Fruit fly (Drosophila melanogaster) whole organism, prepupa: ENCODE results near the gene CG31106.

Experiments
- CG10669 ChIP-seq: fragments of 200-800 bp; sonication (Bioruptor generic); optimal IDR thresholded peaks from 3 replicates; lab custom pipeline; 2018; ENCODE audit warnings: missing biosample characterization, mild to moderate bottlenecking, missing genetic modification characterization, moderate library complexity
- CG11294 ChIP-seq: fragments of 200-800 bp; sonication (Bioruptor generic); IDR thresholded peaks from 2 replicates; pipeline ENCODE4 v1.3.6; 2022; ENCODE audit warnings: missing biosample characterization, missing genetic modification characterization
- CG11762 ChIP-seq: fragments of 200-800 bp; sonication (Bioruptor generic); optimal IDR thresholded peaks from 3 replicates; lab custom pipeline; 2016; ENCODE audit warnings: missing biosample characterization, missing genetic modification characterization; ENCODE audit not compliant: insufficient read depth
- CG11902 ChIP-seq: fragments of 200-800 bp; sonication (Bioruptor generic); optimal IDR thresholded peaks from 3 replicates; lab custom pipeline; 2016; ENCODE audit warnings: missing biosample characterization, missing genetic modification characterization
- CG1621 ChIP-seq: fragments of 200-800 bp; sonication (Bioruptor generic); optimal IDR thresholded peaks from 3 replicates; lab custom pipeline; 2018; ENCODE audit warnings: missing biosample characterization, mild to moderate bottlenecking, missing genetic modification characterization
- CG32006 ChIP-seq: fragments of 200-800 bp; sonication (Bioruptor generic); optimal IDR thresholded peaks from 3 replicates; lab custom pipeline; 2017; ENCODE audit warnings: missing biosample characterization, mild to moderate bottlenecking, missing genetic modification characterization
- CG6163 ChIP-seq: fragments of 200-800 bp; sonication (Bioruptor generic); IDR thresholded peaks from 3 replicates; pipeline ENCODE4 v1.3.6; 2022; ENCODE audit warnings: missing biosample characterization, missing genetic modification characterization
- CG6276 ChIP-seq: fragments of 200-800 bp; sonication (Bioruptor generic); optimal IDR thresholded peaks from 2 replicates; lab custom pipeline; 2017; ENCODE audit warnings: missing biosample characterization, mild to moderate bottlenecking, missing genetic modification characterization
- CG6808 ChIP-seq: fragments of 200-800 bp; sonication (Bioruptor generic); optimal IDR thresholded peaks from 3 replicates; lab custom pipeline; 2017; ENCODE audit warnings: missing biosample characterization, missing genetic modification characterization, mild to moderate bottlenecking, moderate library complexity, missing genetic modification reagents
- CG6854 ChIP-seq: fragments of 200-800 bp; sonication (Bioruptor generic); optimal IDR thresholded peaks from 2 replicates; lab custom pipeline; 2017; ENCODE audit warnings: missing biosample characterization, mild to moderate bottlenecking, missing genetic modification characterization
- CG7368 ChIP-seq: fragments of 200-800 bp; sonication (Bioruptor generic); optimal IDR thresholded peaks from 3 replicates; lab custom pipeline; 2016; ENCODE audit warnings: missing biosample characterization, missing genetic modification characterization
- CG8632 ChIP-seq: fragments of 200-800 bp; sonication (Bioruptor generic); optimal IDR thresholded peaks from 3 replicates; lab custom pipeline; 2016; ENCODE audit warnings: missing biosample characterization, missing genetic modification characterization
- Eip78C ChIP-seq: fragments of 200-800 bp; sonication (Bioruptor generic); peaks from one replicate; lab custom pipeline; 2016; ENCODE audit warnings: missing biosample characterization, missing genetic modification characterization
- Eip93F ChIP-seq: fragments of 200-800 bp; sonication (Bioruptor generic); optimal IDR thresholded peaks from 2 replicates; lab custom pipeline; 2016; ENCODE audit warnings: missing biosample characterization, mild to moderate bottlenecking, missing genetic modification characterization
- Ets21C ChIP-seq: fragments of 200-800 bp; sonication (Bioruptor generic); optimal IDR thresholded peaks from 3 replicates; lab custom pipeline; 2016; ENCODE audit warnings: missing biosample characterization, missing genetic modification characterization
- Met ChIP-seq: fragments of 200-800 bp; sonication (Bioruptor generic); optimal IDR thresholded peaks from 3 replicates; lab custom pipeline; 2016; ENCODE audit warnings: missing biosample characterization, missing genetic modification characterization
- OdsH ChIP-seq: fragments of 200-800 bp; sonication (Bioruptor generic); optimal IDR thresholded peaks from 3 replicates; lab custom pipeline; 2016; ENCODE audit warnings: missing biosample characterization, missing genetic modification characterization
- Smox ChIP-seq: fragments of 200-800 bp; sonication (Bioruptor generic); optimal IDR thresholded peaks from 3 replicates; lab custom pipeline; 2016; ENCODE audit warnings: missing biosample characterization, missing genetic modification characterization
- Sox14 ChIP-seq: fragments of 200-800 bp; sonication (Bioruptor generic); optimal IDR thresholded peaks from 3 replicates; lab custom pipeline; 2016; ENCODE audit warnings: missing biosample characterization, missing genetic modification characterization
- Sox15 ChIP-seq: fragments of 200-800 bp; sonication (Bioruptor generic); optimal IDR thresholded peaks from 3 replicates; lab custom pipeline; 2016; ENCODE audit warnings: missing biosample characterization, missing genetic modification characterization
- dac ChIP-seq: fragments of 200-800 bp; sonication (Bioruptor generic); optimal IDR thresholded peaks from 2 replicates; lab custom pipeline; 2017; ENCODE audit warnings: missing biosample characterization, mild to moderate bottlenecking, missing genetic modification characterization
- esn ChIP-seq: fragments of 200-800 bp; sonication (Bioruptor generic); optimal IDR thresholded peaks from 2 replicates; lab custom pipeline; 2016; ENCODE audit warnings: missing biosample characterization, mild to moderate bottlenecking, missing genetic modification characterization, moderate library complexity
- fd59A ChIP-seq: fragments of 200-800 bp; sonication (Bioruptor generic); optimal IDR thresholded peaks from 2 replicates; lab custom pipeline; 2017; ENCODE audit warnings: missing biosample characterization, mild to moderate bottlenecking, missing genetic modification characterization, missing genetic modification reagents
- fd85E ChIP-seq: fragments of 200-800 bp; sonication (Bioruptor generic); optimal IDR thresholded peaks from 3 replicates; lab custom pipeline; 2016; ENCODE audit warnings: missing biosample characterization, missing genetic modification characterization
- fkh ChIP-seq: fragments of 200-800 bp; sonication (Bioruptor generic); optimal IDR thresholded peaks from 3 replicates; lab custom pipeline; 2017; ENCODE audit warnings: missing biosample characterization, mild to moderate bottlenecking, missing genetic modification characterization, moderate library complexity
- lz ChIP-seq: fragments of 200-800 bp; sonication (Bioruptor generic); optimal IDR thresholded peaks from 3 replicates; lab custom pipeline; 2016; ENCODE audit warnings: missing biosample characterization, missing genetic modification characterization
- svp ChIP-seq: fragments of 200-800 bp; sonication (Bioruptor generic); peaks from one replicate; lab custom pipeline; 2016; ENCODE audit warnings: missing biosample characterization, missing genetic modification characterization
- topi ChIP-seq: fragments of 200-800 bp; sonication (Bioruptor generic); optimal IDR thresholded peaks from 3 replicates; lab custom pipeline; 2016; ENCODE audit warnings: missing biosample characterization, missing genetic modification characterization
- vri ChIP-seq: fragments of 200-800 bp; sonication (Bioruptor generic); optimal IDR thresholded peaks from 3 replicates; lab custom pipeline; 2016; ENCODE audit warnings: missing biosample characterization, mild to moderate bottlenecking, missing genetic modification characterization

CG31106 gene

DNA sequence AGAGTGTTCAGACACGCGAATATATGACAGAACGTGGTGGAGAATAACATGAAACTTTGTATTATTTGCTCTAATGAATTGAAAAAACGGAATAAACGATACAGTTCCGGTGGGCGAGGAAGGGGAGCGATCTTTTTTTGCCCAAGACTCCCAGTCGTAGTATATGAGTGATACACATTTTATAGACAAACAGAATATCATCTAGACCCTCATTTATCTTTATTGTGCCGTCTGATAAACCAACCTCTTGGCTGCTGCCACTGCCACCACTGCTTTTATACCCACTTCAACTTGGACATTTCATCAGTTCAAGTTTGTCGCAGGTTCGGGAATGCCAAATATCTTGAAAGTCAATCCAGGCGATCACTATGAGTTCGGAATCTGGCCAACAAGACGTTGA, at the start of gene CG31106:
Gene CG31106 (plus strand): TSS at position 301 of the 400 bp plus-strand sequence.
- TF ChIP-seq Sox15 (no peak), Smox (GFP tag; lab: Kevin White, UChicago) (no peak), fd85E (no peak), Met (GFP tag; lab: Kevin White, UChicago) (no peak), CG11294 (GFP tag; lab: Robert Waterston, UW) (no peak), dac (no peak)

DNA sequence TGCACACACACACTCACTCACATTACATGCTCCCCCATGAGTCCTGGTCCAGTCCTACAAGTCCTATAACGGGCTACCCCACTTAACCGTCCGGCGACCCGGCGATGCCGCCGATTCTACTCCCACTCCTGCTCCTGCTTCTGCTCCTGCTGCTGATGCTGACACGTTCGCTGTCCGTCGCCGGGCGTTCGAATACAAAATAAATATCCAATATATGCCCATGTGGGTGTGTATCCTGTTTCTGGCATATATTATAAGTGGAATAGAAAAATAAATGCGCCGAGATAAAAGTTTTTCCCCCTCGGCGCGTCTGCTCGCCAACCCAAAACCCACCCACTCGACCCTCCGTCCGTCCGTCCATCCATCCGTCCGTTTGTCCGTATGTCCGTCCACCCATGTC, 49.3 kb upstream of the CG31106 start:
- TF ChIP-seq CG6163 (GFP tag; lab: Robert Waterston, UW) (no peak), CG8632 (no peak), Sox15 (no peak)

DNA sequence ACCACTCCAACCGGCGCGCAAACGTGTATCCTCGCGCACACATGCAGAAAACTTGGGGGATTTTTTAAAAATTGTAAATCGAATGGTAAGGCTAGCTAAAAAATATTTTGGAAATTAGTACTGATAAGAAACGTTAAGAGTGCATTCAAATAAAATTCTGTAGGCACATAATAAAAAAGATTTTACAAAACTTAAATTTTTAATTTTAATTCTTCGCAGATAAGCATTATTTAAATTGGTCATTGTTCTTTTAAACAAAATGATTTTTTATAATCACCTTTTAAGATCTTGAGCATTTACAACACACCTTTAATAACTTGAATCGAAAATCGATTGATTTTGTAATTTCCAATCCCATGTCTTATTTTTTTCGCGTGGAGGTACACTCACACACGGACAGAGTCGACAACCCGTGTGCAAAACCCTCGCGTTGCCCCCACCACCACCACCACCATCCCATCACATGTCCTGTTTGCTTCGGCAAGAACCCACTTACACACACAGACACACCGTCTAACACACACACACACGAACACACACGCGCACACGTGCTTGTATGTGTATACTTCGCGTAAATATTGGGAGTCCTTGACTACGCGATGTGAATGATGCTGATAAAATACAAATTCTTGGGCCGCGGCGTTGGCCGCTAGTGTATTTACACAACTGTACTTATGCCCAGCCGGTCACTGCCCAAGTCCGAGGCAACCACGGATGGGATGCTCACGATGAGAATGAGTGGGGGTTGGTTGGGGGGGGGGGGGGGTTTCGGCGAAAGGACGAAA, 48.5 kb upstream of the CG31106 start:
- TF ChIP-seq Eip93F (GFP tag; lab: Kevin White, UChicago) (no peak), svp (GFP tag; lab: Kevin White, UChicago) (peak; percentile 36), Eip78C (GFP tag; lab: Kevin White, UChicago) (peak; percentile 69)
- TF ChIP-seq, all 60 proteins: peak for 2

DNA sequence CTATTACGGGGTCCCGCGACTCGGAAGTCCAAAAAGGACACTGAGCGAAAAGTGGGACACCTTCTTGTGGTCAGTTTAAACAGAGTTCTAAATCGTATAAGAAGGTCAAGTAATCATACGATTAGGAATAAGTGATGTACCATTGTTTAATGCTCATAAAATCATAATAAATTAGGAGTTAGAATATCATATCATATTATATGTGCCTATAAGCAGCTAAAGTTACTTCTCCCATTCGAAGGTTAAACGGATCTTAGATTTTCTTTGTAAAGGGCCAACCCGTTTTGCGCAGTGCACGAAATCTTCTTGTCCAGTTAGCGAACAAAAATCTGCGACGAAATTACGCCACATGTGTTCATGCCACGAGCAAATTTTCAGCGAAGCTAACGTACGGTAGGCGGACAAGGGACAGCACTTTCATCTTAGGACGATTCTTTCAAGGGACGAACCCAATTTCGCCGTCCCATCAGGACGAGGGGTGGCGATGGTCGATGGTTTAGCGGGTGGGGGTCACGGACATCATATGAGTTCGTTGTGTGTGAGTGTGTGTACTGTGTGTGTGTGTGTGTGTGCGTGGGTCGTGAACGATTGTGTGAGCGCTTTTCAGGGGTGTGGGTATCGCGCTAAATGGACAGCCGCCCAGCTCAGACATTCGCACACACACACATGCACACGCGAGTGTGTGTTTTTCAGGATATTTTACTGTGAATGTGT, 47.7 kb upstream of the CG31106 start:
- TF ChIP-seq lz (GFP tag; lab: Kevin White, UChicago) = no peak
- TF ChIP-seq svp (GFP tag; lab: Kevin White, UChicago) = peak; percentile 50
- no peak for TF ChIP-seq CG10669
- TF ChIP-seq Met (GFP tag; lab: Kevin White, UChicago) = no peak
- TF ChIP-seq topi (GFP tag; lab: Kevin White, UChicago) = peak; percentile 5
- no peak for TF ChIP-seq dac
- peak; percentile 17 for TF ChIP-seq Eip78C (GFP tag; lab: Kevin White, UChicago)
- no peak for TF ChIP-seq vri

DNA sequence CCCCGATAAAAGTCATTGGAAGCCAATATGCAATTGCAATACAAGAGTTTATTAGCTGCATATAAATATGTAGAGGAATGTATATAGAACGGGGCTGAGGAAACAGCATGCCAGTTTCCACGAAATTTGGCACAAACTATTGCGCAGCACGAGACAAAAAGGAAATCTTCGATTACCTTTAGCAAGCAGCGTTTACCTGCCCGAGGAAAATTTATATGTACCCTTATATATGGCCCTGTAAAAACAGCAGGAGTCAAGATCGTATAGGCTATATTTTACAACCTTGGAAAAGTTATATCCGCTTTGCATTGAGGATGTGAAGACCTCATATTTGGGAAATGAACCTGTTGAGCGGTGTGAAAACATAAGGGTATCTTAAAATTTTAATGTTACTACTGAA, 43.7 kb upstream of the CG31106 start:
- TF ChIP-seq CG11762 = no peak
- TF ChIP-seq CG11902 = no peak
- no peak for TF ChIP-seq CG6276
- no peak for TF ChIP-seq CG1621
- no peak for TF ChIP-seq Ets21C (GFP tag; lab: Kevin White, UChicago)

DNA sequence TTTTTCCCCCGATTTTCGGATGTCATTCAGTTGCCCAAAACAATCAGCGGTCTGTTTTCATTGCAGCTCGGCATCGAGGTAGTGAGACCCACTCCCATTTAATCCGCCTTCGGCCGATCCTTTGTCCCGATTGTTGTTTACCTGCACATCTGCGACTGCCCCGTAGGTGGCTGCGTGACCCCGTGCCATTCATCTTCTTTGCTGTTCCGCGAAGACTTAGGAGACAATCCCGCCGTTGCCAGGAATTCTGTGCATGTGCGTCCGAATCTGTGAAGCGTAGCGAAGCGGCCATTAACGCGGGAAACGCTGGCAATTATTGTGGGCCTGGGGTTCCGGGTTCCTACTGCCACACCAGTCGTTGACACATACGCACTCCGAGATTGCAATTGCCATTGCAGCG, 43.1 kb upstream of the CG31106 start:
- no peak for TF ChIP-seq OdsH (GFP tag; lab: Kevin White, UChicago)
- TF ChIP-seq Sox14 = no peak
- TF ChIP-seq CG6854 (GFP tag; lab: Kevin White, UChicago) = no peak
- TF ChIP-seq Smox (GFP tag; lab: Kevin White, UChicago) = no peak
- TF ChIP-seq CG1621 = no peak
- no peak for TF ChIP-seq esn (GFP tag; lab: Kevin White, UChicago)
- no peak for TF ChIP-seq CG32006 (GFP tag; lab: Kevin White, UChicago)
- TF ChIP-seq CG6808 (GFP tag; lab: Kevin White, UChicago) = no peak
- TF ChIP-seq CG7368 (GFP tag; lab: Kevin White, UChicago) = no peak
- TF ChIP-seq fd59A (GFP tag; lab: Kevin White, UChicago) = no peak
- no peak for TF ChIP-seq fkh (GFP tag; lab: Kevin White, UChicago)
- no peak for TF ChIP-seq Eip93F (GFP tag; lab: Kevin White, UChicago)
- TF ChIP-seq, all 60 proteins: peak for 0
